Worm (Caenorhabditis elegans): ENCODE data around the gene ced-4.

DNA sequence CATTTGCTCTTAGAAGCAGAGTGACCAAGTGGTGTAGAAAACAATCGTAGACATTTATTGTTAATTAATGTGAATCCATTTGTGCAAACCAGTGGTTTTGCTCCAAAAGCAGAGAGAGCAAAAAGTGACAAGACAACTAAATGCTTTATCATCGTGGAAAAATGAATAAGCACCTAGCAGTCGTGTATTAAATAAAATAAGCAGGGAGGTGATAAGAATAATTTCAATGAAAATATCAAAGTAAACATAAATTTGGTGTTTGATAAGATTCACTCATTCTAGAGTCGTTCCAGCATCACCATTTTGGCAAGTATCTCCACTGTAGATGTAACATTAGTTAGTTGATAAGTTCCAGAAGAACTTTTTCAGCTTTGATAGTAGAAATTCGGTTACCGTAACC, 35.2 kb downstream of the ced-4 start, which contains the start of gene clec-6:
- no peak for TF ChIP-seq ham-2 (GFP tag; optimal IDR thresholded peaks at IDR 0.05)
- TF ChIP-seq unc-62 (GFP tag; optimal IDR thresholded peaks at IDR 0.05) = no peak
- no peak for TF ChIP-seq mab-5 (tag; optimal IDR thresholded peaks at IDR 0.05)
- TF ChIP-seq unc-120 (tag; optimal IDR thresholded peaks at IDR 0.05; ENCODE audit: poor library complexity, severe bottlenecking) = no peak
- no peak for TF ChIP-seq sptf-1 (tag; optimal IDR thresholded peaks at IDR 0.05)
- no peak for TF ChIP-seq elt-3 (tag; optimal IDR thresholded peaks at IDR 0.05)
